Fruit fly (Drosophila melanogaster): ENCODE measurements around the gene CG31751.

CG31751 gene

dm6 chr2L:18732760-18733530 lies 55.9 kb downstream of the CG31751 start (continued):
- no peak for TF ChIP-seq Atf3 (GFP tag; optimal IDR thresholded peaks at IDR 0.05)
- peak; percentile 14 for TF ChIP-seq Vsx1 (GFP tag; optimal IDR thresholded peaks at IDR 0.05)
- TF ChIP-seq Trl (optimal IDR thresholded peaks at IDR 0.05), result peak in 1 of 2 experiments; percentile 15
- TF ChIP-seq Trl (GFP tag; optimal IDR thresholded peaks at IDR 0.05), result no peak
- TF ChIP-seq Ada2b (GFP tag; IDR thresholded peaks at IDR 0.05), result no peak
- no peak for TF ChIP-seq ttk (GFP tag; IDR thresholded peaks at IDR 0.05)
- TF ChIP-seq Med (GFP tag), result peak; percentile 54
- no peak for TF ChIP-seq ac (GFP tag; optimal IDR thresholded peaks at IDR 0.05)
- no peak for TF ChIP-seq Mad (GFP tag; optimal IDR thresholded peaks at IDR 0.05)
- TF ChIP-seq Dbx (GFP tag; IDR thresholded peaks at IDR 0.05), result no peak
- TF ChIP-seq sens (GFP tag), result peak; percentile 77
- peak; percentile 98 for TF ChIP-seq kni (GFP tag; optimal IDR thresholded peaks at IDR 0.05)
- TF ChIP-seq CG12769 (tag; optimal IDR thresholded peaks at IDR 0.05), result peak; percentile 24
- peak; percentile 90 for TF ChIP-seq Adf1 (GFP tag; IDR thresholded peaks at IDR 0.05)
- TF ChIP-seq dmrt99B (tag; optimal IDR thresholded peaks at IDR 0.05), result no peak
- peak; percentile 98 for TF ChIP-seq Deaf1 (tag; optimal IDR thresholded peaks at IDR 0.05)
- no peak for TF ChIP-seq CG17186 (GFP tag; optimal IDR thresholded peaks at IDR 0.05)
- no peak for TF ChIP-seq org-1 (GFP tag; optimal IDR thresholded peaks at IDR 0.05)
- TF ChIP-seq CG10959 (GFP tag; IDR thresholded peaks at IDR 0.05), result no peak
- peak; percentile 34 for TF ChIP-seq Blimp-1 (GFP tag; optimal IDR thresholded peaks at IDR 0.05)
- TF ChIP-seq Opbp (GFP tag; IDR thresholded peaks at IDR 0.05; ENCODE audit: partially characterized antibody), result peak; percentile 5; the same call in 1 of the 3 replicates
- 0 out of 3 replicates have a peak, but pooled peaks have one; percentile 18 for TF ChIP-seq CG6791 (GFP tag; IDR thresholded peaks at IDR 0.05; ENCODE audit: partially characterized antibody)
- TF ChIP-seq HLHmδ (GFP tag; optimal IDR thresholded peaks at IDR 0.05), result peak; percentile 37
- peak; percentile 86; the same call in 2 of the 3 replicates for TF ChIP-seq CG2199 (GFP tag; IDR thresholded peaks at IDR 0.05)
- no peak for TF ChIP-seq CG9817 (tag; optimal IDR thresholded peaks at IDR 0.05)
- TF ChIP-seq Nf-YB (GFP tag; optimal IDR thresholded peaks at IDR 0.05), result peak; percentile 68
- TF ChIP-seq CG34376 (GFP tag; optimal IDR thresholded peaks at IDR 0.05), result no peak
- TF ChIP-seq CG2875 (GFP tag; optimal IDR thresholded peaks at IDR 0.05), result no peak
- TF ChIP-seq ara (GFP tag; IDR thresholded peaks at IDR 0.05), result 0 out of 2 replicates have a peak, but pooled peaks have one; percentile 5
- TF ChIP-seq ato (GFP tag; IDR thresholded peaks at IDR 0.05; ENCODE audit: partially characterized antibody), result 0 out of 2 replicates have a peak, but pooled peaks have one; percentile 26
- TF ChIP-seq sd (tag; optimal IDR thresholded peaks at IDR 0.05), result peak; percentile 88
- 0 out of 3 replicates have a peak, but pooled peaks have one; percentile 46 for TF ChIP-seq ci (GFP tag; IDR thresholded peaks at IDR 0.05)
- TF ChIP-seq CG10543 (GFP tag; optimal IDR thresholded peaks at IDR 0.05), result peak; percentile 48
- TF ChIP-seq chn (GFP tag; optimal IDR thresholded peaks at IDR 0.05), result peak; percentile 58
- TF ChIP-seq crp (GFP tag; optimal IDR thresholded peaks at IDR 0.05), result no peak
- peak; percentile 25 for TF ChIP-seq nom (GFP tag; optimal IDR thresholded peaks at IDR 0.05)
- TF ChIP-seq CG18262 (tag; optimal IDR thresholded peaks at IDR 0.05), result peak; percentile 21
- no peak for TF ChIP-seq CG17568 (GFP tag; optimal IDR thresholded peaks at IDR 0.05)
- no peak for TF ChIP-seq Chrac-16 (GFP tag; optimal IDR thresholded peaks at IDR 0.05)
- no peak for TF ChIP-seq h (optimal IDR thresholded peaks at IDR 0.05)
- TF ChIP-seq hb (GFP tag; IDR thresholded peaks at IDR 0.05; ENCODE audit: partially characterized antibody), result no peak
- TF ChIP-seq dmrt11E (tag; optimal IDR thresholded peaks at IDR 0.05), result peak; percentile 24
- no peak for TF ChIP-seq CG32767 (GFP tag; IDR thresholded peaks at IDR 0.05)
- TF ChIP-seq CG16779 (GFP tag; IDR thresholded peaks at IDR 0.05), result no peak
- peak; percentile 47 for TF ChIP-seq sug (tag; optimal IDR thresholded peaks at IDR 0.05)
- TF ChIP-seq cg (GFP tag; optimal IDR thresholded peaks at IDR 0.05), result peak; percentile 73
- no peak for TF ChIP-seq CG16815 (GFP tag; optimal IDR thresholded peaks at IDR 0.05)
- TF ChIP-seq CG10979 (tag; optimal IDR thresholded peaks at IDR 0.05), result peak; percentile 9
- peak; percentile 57 for TF ChIP-seq Nf-YC (tag; optimal IDR thresholded peaks at IDR 0.05)

All from whole organism, embryonic.